Worm (Caenorhabditis elegans) whole organism, L2 larva: ENCODE measurements around the gene aos-1.

Experiments
- F13H6.1 ChIP-seq: sonication (generic microtip); optimal IDR thresholded peaks from 2 replicates; lab custom pipeline; 2016; ENCODE audit warnings: missing genetic modification characterization, missing compliant biosample characterization
- R02D3.7 ChIP-seq: fragments of 150-350 bp; optimal IDR thresholded peaks from 2 replicates; lab custom pipeline; 2014; ENCODE audit warnings: missing biosample characterization, missing genetic modification characterization
- ZK546.5 ChIP-seq: sonication (generic microtip); optimal IDR thresholded peaks from 2 replicates; lab custom pipeline; 2017; ENCODE audit warnings: missing biosample characterization, missing genetic modification characterization
- alr-1 ChIP-seq: fragments of 150-350 bp; optimal IDR thresholded peaks from 2 replicates; lab custom pipeline; 2014; ENCODE audit warnings: missing biosample characterization, missing genetic modification characterization
- aly-2 ChIP-seq: fragments of 150-350 bp; optimal IDR thresholded peaks from 2 replicates; lab custom pipeline; 2014; ENCODE audit warnings: missing biosample characterization, missing genetic modification characterization
- ama-1 ChIP-seq: fragments of 150-350 bp; optimal IDR thresholded peaks from 2 replicates; lab custom pipeline; 2018; ENCODE audit warnings: inconsistent platforms
- ceh-16 ChIP-seq: fragments of 150-350 bp; optimal IDR thresholded peaks from 2 replicates; lab custom pipeline; 2014; ENCODE audit warnings: missing biosample characterization, missing genetic modification characterization
- ceh-82 ChIP-seq: fragments of 150-350 bp; optimal IDR thresholded peaks from 2 replicates; lab custom pipeline; 2014; ENCODE audit warnings: missing biosample characterization, missing genetic modification characterization
- crh-2 ChIP-seq: sonication (generic microtip); optimal IDR thresholded peaks from 2 replicates; lab custom pipeline; 2017; ENCODE audit warnings: missing biosample characterization, missing genetic modification characterization
- egl-27 ChIP-seq: sonication (generic microtip); optimal IDR thresholded peaks from 3 replicates; lab custom pipeline; 2017; ENCODE audit warnings: missing biosample characterization, missing genetic modification reagents, missing genetic modification characterization
- elt-3 ChIP-seq: sonication (generic microtip); optimal IDR thresholded peaks from 2 replicates; lab custom pipeline; 2017; ENCODE audit warnings: missing biosample characterization, missing genetic modification characterization
- fos-1 ChIP-seq: fragments of 150-350 bp; optimal IDR thresholded peaks from 2 replicates; lab custom pipeline; 2014; ENCODE audit warnings: missing biosample characterization, missing genetic modification characterization
- lin-11 ChIP-seq: fragments of 150-350 bp; sonication (generic microtip); optimal IDR thresholded peaks from 2 replicates; lab custom pipeline; 2014; ENCODE audit warnings: missing biosample characterization, missing genetic modification characterization, inconsistent platforms, mixed read lengths
- lin-13 ChIP-seq: fragments of 150-350 bp; optimal IDR thresholded peaks from 2 replicates; lab custom pipeline; 2014; ENCODE audit warnings: missing biosample characterization, missing genetic modification reagents, missing genetic modification characterization
- lin-39 ChIP-seq: fragments of 150-350 bp; optimal IDR thresholded peaks from 2 replicates; lab custom pipeline; 2014; ENCODE audit warnings: missing biosample characterization, missing genetic modification reagents, missing genetic modification characterization
- lsy-2 ChIP-seq, 2 experiments: fragments of 150-350 bp in 1 of 2; sonication (generic microtip) in 1 of 2; optimal IDR thresholded peaks; 2 replicates each; lab custom pipeline; 2014 to 2017; ENCODE audit warnings: missing biosample characterization in 2 of 2, missing genetic modification characterization in 2 of 2
- mbf-1 ChIP-seq: sonication (generic microtip); optimal IDR thresholded peaks from 2 replicates; lab custom pipeline; 2017; ENCODE audit warnings: missing biosample characterization, missing genetic modification characterization
- mdl-1 ChIP-seq, 2 experiments: fragments of 150-350 bp in 1 of 2; sonication (generic microtip) in 1 of 2; optimal IDR thresholded peaks; 2 replicates each; lab custom pipeline; 2017; ENCODE audit warnings: missing biosample characterization in 2 of 2, missing genetic modification characterization in 2 of 2
- nhr-11 ChIP-seq: fragments of 150-350 bp; optimal IDR thresholded peaks from 2 replicates; lab custom pipeline; 2014; ENCODE audit warnings: missing biosample characterization, missing genetic modification characterization
- nhr-12 ChIP-seq: fragments of 150-350 bp; optimal IDR thresholded peaks from 2 replicates; lab custom pipeline; 2014; ENCODE audit warnings: missing biosample characterization, missing genetic modification characterization
- nhr-129 ChIP-seq: fragments of 150-350 bp; optimal IDR thresholded peaks from 2 replicates; lab custom pipeline; 2014; ENCODE audit warnings: missing biosample characterization, missing genetic modification characterization
- nhr-21 ChIP-seq: fragments of 150-350 bp; optimal IDR thresholded peaks from 2 replicates; lab custom pipeline; 2014; ENCODE audit warnings: missing biosample characterization, missing genetic modification characterization
- nhr-23 ChIP-seq: fragments of 150-350 bp; optimal IDR thresholded peaks from 2 replicates; lab custom pipeline; 2014; ENCODE audit warnings: missing biosample characterization, missing genetic modification reagents, missing genetic modification characterization
- nhr-237 ChIP-seq: fragments of 150-350 bp; optimal IDR thresholded peaks from 2 replicates; lab custom pipeline; 2014; ENCODE audit warnings: missing biosample characterization, missing genetic modification characterization
- nhr-25 ChIP-seq: fragments of 150-350 bp; sonication (generic microtip); optimal IDR thresholded peaks from 3 replicates; lab custom pipeline; 2014; ENCODE audit warnings: missing biosample characterization, missing genetic modification characterization
- nhr-6 ChIP-seq: fragments of 150-350 bp; optimal IDR thresholded peaks from 2 replicates; lab custom pipeline; 2014; ENCODE audit warnings: missing biosample characterization, missing genetic modification characterization
- peb-1 ChIP-seq: fragments of 150-350 bp; optimal IDR thresholded peaks from 2 replicates; lab custom pipeline; 2014; ENCODE audit warnings: missing biosample characterization, missing genetic modification characterization
- sem-4 ChIP-seq: fragments of 150-350 bp; optimal IDR thresholded peaks from 2 replicates; lab custom pipeline; 2014; ENCODE audit warnings: missing biosample characterization, missing genetic modification reagents, missing genetic modification characterization
- skn-1 ChIP-seq: sonication (generic microtip); optimal IDR thresholded peaks from 2 replicates; lab custom pipeline; 2017; ENCODE audit warnings: missing biosample characterization, missing genetic modification characterization
- sma-3 ChIP-seq: sonication (generic microtip); optimal IDR thresholded peaks from 2 replicates; lab custom pipeline; 2016; ENCODE audit warnings: missing genetic modification reagents, missing genetic modification characterization, missing compliant biosample characterization
- sma-9 ChIP-seq, 2 experiments: fragments of 150-350 bp in 1 of 2; sonication (generic microtip) in 1 of 2; optimal IDR thresholded peaks; 2 replicates each; lab custom pipeline; 2014 to 2016; ENCODE audit warnings: missing genetic modification characterization in 2 of 2, mild to moderate bottlenecking in 1 of 2, missing biosample characterization in 1 of 2, missing compliant biosample characterization in 1 of 2, missing genetic modification reagents in 1 of 2, moderate library complexity in 1 of 2
- unc-39 ChIP-seq: fragments of 150-350 bp; optimal IDR thresholded peaks from 2 replicates; lab custom pipeline; 2014; ENCODE audit warnings: missing biosample characterization, missing genetic modification characterization
- unc-55 ChIP-seq: fragments of 150-350 bp; sonication (generic microtip); optimal IDR thresholded peaks from 3 replicates; lab custom pipeline; 2014; ENCODE audit warnings: missing biosample characterization, missing genetic modification reagents, missing genetic modification characterization
- unc-62 ChIP-seq: fragments of 150-350 bp; optimal IDR thresholded peaks from 2 replicates; lab custom pipeline; 2014; ENCODE audit warnings: missing biosample characterization, missing genetic modification reagents, missing genetic modification characterization
- ztf-1 ChIP-seq: fragments of 200-800 bp; sonication (Bioruptor generic); conservative IDR thresholded peaks from 2 replicates; pipeline ENCODE4 v1.3.6; 2022; ENCODE audit warnings: missing genetic modification characterization, missing compliant biosample characterization
- ztf-11 ChIP-seq: sonication (generic microtip); optimal IDR thresholded peaks from 2 replicates; lab custom pipeline; 2017; ENCODE audit warnings: missing biosample characterization, missing genetic modification characterization
- ztf-4 ChIP-seq: fragments of 150-350 bp; optimal IDR thresholded peaks from 2 replicates; lab custom pipeline; 2014; ENCODE audit warnings: missing biosample characterization, missing genetic modification characterization

Gene aos-1

ce11 chrV:10166368-10166767 lies 36.3 kb upstream of the aos-1 start, which contains the start of gene C51E3.6:
Gene C51E3.6 (minus strand): TSS chrV:10166468.
- no peak for TF ChIP-seq unc-62 (GFP tag; lab: Kevin White, UChicago)
- no peak for TF ChIP-seq mdl-1 (tag; optimal IDR thresholded peaks at IDR 0.05; lab: Kevin White, UChicago)
- no peak for TF ChIP-seq ZK546.5 (tag; lab: Kevin White, UChicago)

ce11 chrV:10160954-10161353 lies 30.9 kb upstream of the aos-1 start, which contains the start of gene C51E3.10:
Gene C51E3.10 (minus strand): TSS chrV:10161134.
- TF ChIP-seq unc-39 (tag; lab: Kevin White, UChicago) (no peak), fos-1 (tag; lab: Kevin White, UChicago) (peak; percentile 94), sma-9 (GFP tag; optimal IDR thresholded peaks at IDR 0.05; lab: Kevin White, UChicago) (peak; percentile 69), sma-9 (tag; optimal IDR thresholded peaks at IDR 0.05; lab: Kevin White, UChicago) (no peak), R02D3.7 (no peak), nhr-25 (tag; lab: Kevin White, UChicago) (no peak), ztf-4 (tag; lab: Kevin White, UChicago) (no peak), mdl-1 (tag; optimal IDR thresholded peaks at IDR 0.05; lab: Kevin White, UChicago) (peak in 1 of 2 experiments; percentile 14), F13H6.1 (tag; lab: Kevin White, UChicago) (no peak), crh-2 (peak; percentile 67), ZK546.5 (tag; lab: Kevin White, UChicago) (no peak), skn-1 (tag; lab: Kevin White, UChicago) (peak; percentile 36), ceh-82 (tag; lab: Kevin White, UChicago) (no peak), aly-2 (no peak)

ce11 chrV:10159972-10160371 lies 29.9 kb upstream of the aos-1 start:
- TF ChIP-seq nhr-21 (no peak), fos-1 (tag; lab: Kevin White, UChicago) (peak; percentile 65), sma-9 (GFP tag; optimal IDR thresholded peaks at IDR 0.05; lab: Kevin White, UChicago) (peak; percentile 36), sma-9 (tag; optimal IDR thresholded peaks at IDR 0.05; lab: Kevin White, UChicago) (no peak)

- TF ChIP-seq sma-3 = no peak
- no peak for TF ChIP-seq sem-4
- TF ChIP-seq nhr-12 = no peak
- TF ChIP-seq lsy-2 (tag; optimal IDR thresholded peaks at IDR 0.05; lab: Kevin White, UChicago) = no peak
- TF ChIP-seq lin-39 (tag; lab: Kevin White, UChicago) = no peak
- no peak for TF ChIP-seq mdl-1 (tag; optimal IDR thresholded peaks at IDR 0.05; lab: Kevin White, UChicago)
- no peak for TF ChIP-seq unc-39 (tag; lab: Kevin White, UChicago)
Observed at ce11 chrV:10158528-10158927, 28.4 kb upstream of the aos-1 start, which contains the start of gene srsx-30. Gene srsx-30 (plus strand): TSS chrV:10158828.

- TF ChIP-seq nhr-23 (tag; lab: Kevin White, UChicago) (no peak), nhr-25 (tag; lab: Kevin White, UChicago) (no peak), mbf-1 (tag; lab: Kevin White, UChicago) (no peak), peb-1 (no peak), lin-13 (no peak), R02D3.7 (no peak), lin-11 (no peak), lsy-2 (tag; optimal IDR thresholded peaks at IDR 0.05; lab: Kevin White, UChicago) (no peak), ztf-11 (tag; lab: Kevin White, UChicago) (no peak), nhr-237 (tag; lab: Kevin White, UChicago) (no peak), fos-1 (tag; lab: Kevin White, UChicago) (no peak), unc-39 (tag; lab: Kevin White, UChicago) (no peak), ama-1 (lab: Kevin White, UChicago) (no peak), ztf-4 (tag; lab: Kevin White, UChicago) (no peak), nhr-6 (tag; lab: Kevin White, UChicago) (no peak), unc-62 (GFP tag; lab: Kevin White, UChicago) (no peak)
- TF ChIP-seq, all 48 proteins: peak for 0
Observed at ce11 chrV:10154698-10155097, 24.6 kb upstream of the aos-1 start, which contains the start of gene srsx-29. Gene srsx-29 (plus strand): TSS chrV:10154998.

- TF ChIP-seq nhr-23 (tag; lab: Kevin White, UChicago) (no peak), ztf-1 (GFP tag; lab: Robert Waterston, UW) (no peak), nhr-11 (tag; lab: Kevin White, UChicago) (no peak), lin-13 (no peak), ZK546.5 (tag; lab: Kevin White, UChicago) (no peak), lsy-2 (tag; optimal IDR thresholded peaks at IDR 0.05; lab: Kevin White, UChicago) (no peak), nhr-237 (tag; lab: Kevin White, UChicago) (no peak), fos-1 (tag; lab: Kevin White, UChicago) (no peak), nhr-129 (tag; lab: Kevin White, UChicago) (no peak), lin-39 (tag; lab: Kevin White, UChicago) (no peak), nhr-25 (tag; lab: Kevin White, UChicago) (no peak), egl-27 (tag; lab: Kevin White, UChicago) (no peak), unc-55 (GFP tag; lab: Kevin White, UChicago) (no peak), aly-2 (no peak), unc-39 (tag; lab: Kevin White, UChicago) (no peak), alr-1 (no peak), elt-3 (tag; lab: Kevin White, UChicago) (no peak), unc-62 (GFP tag; lab: Kevin White, UChicago) (no peak), ceh-16 (tag; lab: Kevin White, UChicago) (no peak)
Observed at ce11 chrV:10153076-10153475, 23.0 kb upstream of the aos-1 start.
